Fruit fly (Drosophila melanogaster): ENCODE results near the gene CG17328.

Gene CG17328

dm6 chr2L:16279774-16280252 lies 19.9 kb upstream of the CG17328 start (continued):
- TF ChIP-seq Usf (GFP tag; optimal IDR thresholded peaks at IDR 0.05) (peak; percentile 47), CG12942 (GFP tag; optimal IDR thresholded peaks at IDR 0.05) (peak; percentile 88), Dref (GFP tag; IDR thresholded peaks at IDR 0.05) (no peak), row (GFP tag; IDR thresholded peaks at IDR 0.05) (peak; percentile 85), CG14050 (GFP tag; IDR thresholded peaks at IDR 0.05) (peak; percentile 82), MTF-1 (GFP tag; optimal IDR thresholded peaks at IDR 0.05; ENCODE audit: borderline replicate concordance) (peak; percentile 51), ara (GFP tag; IDR thresholded peaks at IDR 0.05) (no peak; the same call in 1 of the 2 replicates), z (GFP tag; IDR thresholded peaks at IDR 0.05) (no peak), HmgZ (tag; optimal IDR thresholded peaks at IDR 0.05) (peak; percentile 73), CG2678 (tag; optimal IDR thresholded peaks at IDR 0.05) (peak; percentile 95), ase (GFP tag; IDR thresholded peaks at IDR 0.05) (peak; percentile 71; the same call in 2 of the 3 replicates), CG13624 (GFP tag; optimal IDR thresholded peaks at IDR 0.05) (peak; percentile 67), CG11560 (tag; IDR thresholded peaks at IDR 0.05) (peak; percentile 27; the same call in 1 of the 3 replicates), en (GFP tag; optimal IDR thresholded peaks at IDR 0.05) (peak; percentile 75), CG7839 (tag; optimal IDR thresholded peaks at IDR 0.05) (peak; percentile 94), nau (GFP tag; optimal IDR thresholded peaks at IDR 0.05) (peak; percentile 93), pho (GFP tag; optimal IDR thresholded peaks at IDR 0.05) (peak; percentile 40), CG17328 (GFP tag; IDR thresholded peaks at IDR 0.05) (peak; percentile 83), CG43689 (GFP tag; IDR thresholded peaks at IDR 0.05) (0 out of 2 replicates have a peak, but pooled peaks have one; percentile 10), dm (GFP tag; optimal IDR thresholded peaks at IDR 0.05) (peak; percentile 52), GATAe (GFP tag; conservative IDR thresholded peaks at IDR 0.05) (no peak), toy (GFP tag; IDR thresholded peaks at IDR 0.05) (no peak), CG13123 (GFP tag; optimal IDR thresholded peaks at IDR 0.05) (peak; percentile 79), CG11247 (GFP tag; IDR thresholded peaks at IDR 0.05) (no peak), CG9817 (tag; optimal IDR thresholded peaks at IDR 0.05) (peak; percentile 79), crc (GFP tag; optimal IDR thresholded peaks at IDR 0.05) (peak; percentile 11), mirr (GFP tag; optimal IDR thresholded peaks at IDR 0.05) (no peak), CG1647 (GFP tag; optimal IDR thresholded peaks at IDR 0.05) (peak; percentile 80), caup (GFP tag; optimal IDR thresholded peaks at IDR 0.05; ENCODE audit: severe bottlenecking) (peak; percentile 77), h (optimal IDR thresholded peaks at IDR 0.05) (no peak), ash1 (GFP tag; optimal IDR thresholded peaks at IDR 0.05) (no peak), ac (GFP tag; optimal IDR thresholded peaks at IDR 0.05) (peak; percentile 83), CG17568 (GFP tag; optimal IDR thresholded peaks at IDR 0.05) (peak; percentile 79), CG8478 (optimal IDR thresholded peaks at IDR 0.05) (no peak), CG11456 (GFP tag; IDR thresholded peaks at IDR 0.05) (0 out of 3 replicates have a peak, but pooled peaks have one; percentile 18), Kr (GFP tag; optimal IDR thresholded peaks at IDR 0.05) (no peak), sima (GFP tag; optimal IDR thresholded peaks at IDR 0.05) (peak; percentile 51), sim (GFP tag; IDR thresholded peaks at IDR 0.05) (peak; percentile 57; the same call in 1 of the 2 replicates), her (GFP tag; optimal IDR thresholded peaks at IDR 0.05) (peak; percentile 58), CG7786 (GFP tag; optimal IDR thresholded peaks at IDR 0.05) (peak; percentile 70), dan (GFP tag; IDR thresholded peaks at IDR 0.05) (no peak), CG3281 (GFP tag; optimal IDR thresholded peaks at IDR 0.05) (peak; percentile 80), sna (GFP tag; IDR thresholded peaks at IDR 0.05; ENCODE audit: partially characterized antibody) (no peak), wor (GFP tag; IDR thresholded peaks at IDR 0.05) (peak; percentile 86), crol (GFP tag; IDR thresholded peaks at IDR 0.05) (0 out of 2 replicates have a peak, but pooled peaks have one; percentile 8), bbx (GFP tag; IDR thresholded peaks at IDR 0.05; ENCODE audit: partially characterized antibody) (peak; percentile 47), CG12659 (GFP tag; optimal IDR thresholded peaks at IDR 0.05) (peak; percentile 94), CG6765 (GFP tag; optimal IDR thresholded peaks at IDR 0.05) (peak; percentile 67), Six4 (GFP tag; optimal IDR thresholded peaks at IDR 0.05) (peak; percentile 92), hkb (optimal IDR thresholded peaks at IDR 0.05) (no peak), hkb (GFP tag; IDR thresholded peaks at IDR 0.05) (peak; percentile 83), usp (GFP tag; optimal IDR thresholded peaks at IDR 0.05) (no peak)

Measured in whole organism, embryonic.